Fruit fly (Drosophila melanogaster) whole organism, embryonic: Measurements from ENCODE around the gene CG11726.

Experiments used
- Aef1 ChIP-seq: fragments of 200-800 bp; sonication (Bioruptor generic); IDR thresholded peaks from 3 replicates; pipeline ENCODE4 v1.3.6; 2022; ENCODE audit warnings: missing biosample characterization, missing genetic modification characterization
- Bteb2 ChIP-seq: fragments of 200-800 bp; sonication (Bioruptor generic); optimal IDR thresholded peaks from 2 replicates; lab custom pipeline; 2016; ENCODE audit warnings: missing biosample characterization, missing genetic modification characterization
- CG10366 ChIP-seq: fragments of 200-800 bp; sonication (Bioruptor generic); IDR thresholded peaks from 2 replicates; pipeline ENCODE4 v1.3.6; 2022; ENCODE audit warnings: missing biosample characterization, missing genetic modification characterization
- CG10462 ChIP-seq: fragments of 200-800 bp; sonication (Bioruptor generic); optimal IDR thresholded peaks from 2 replicates; lab custom pipeline; 2016; ENCODE audit warnings: missing biosample characterization, missing genetic modification characterization
- CG12071 ChIP-seq: fragments of 200-800 bp; sonication (Bioruptor generic); optimal IDR thresholded peaks from 3 replicates; lab custom pipeline; 2018; ENCODE audit warnings: missing biosample characterization, mild to moderate bottlenecking, missing genetic modification characterization
- CG14050 ChIP-seq: fragments of 200-800 bp; sonication (Bioruptor generic); IDR thresholded peaks from 3 replicates; pipeline ENCODE4 v1.3.6; 2022; ENCODE audit warnings: missing biosample characterization, missing genetic modification characterization
- CG14860 ChIP-seq: fragments of 200-800 bp; sonication (Bioruptor generic); IDR thresholded peaks from 3 replicates; pipeline ENCODE4 v1.3.6; 2022; ENCODE audit warnings: missing biosample characterization, missing genetic modification characterization; ENCODE audit not compliant: partially characterized antibody
- CG15011 ChIP-seq: fragments of 200-800 bp; sonication (Bioruptor generic); optimal IDR thresholded peaks from 3 replicates; lab custom pipeline; 2018; ENCODE audit warnings: missing biosample characterization, mild to moderate bottlenecking, missing genetic modification characterization
- CG15479 ChIP-seq: fragments of 200-800 bp; sonication (Bioruptor generic); optimal IDR thresholded peaks from 3 replicates; lab custom pipeline; 2019; ENCODE audit warnings: missing biosample characterization, mild to moderate bottlenecking, missing genetic modification characterization, moderate library complexity
- CG16815 ChIP-seq: fragments of 200-800 bp; sonication (Bioruptor generic); optimal IDR thresholded peaks from 3 replicates; lab custom pipeline; 2017; ENCODE audit warnings: missing biosample characterization, mild to moderate bottlenecking, missing genetic modification characterization
- CG18599 ChIP-seq: fragments of 200-800 bp; sonication (Bioruptor generic); optimal IDR thresholded peaks from 3 replicates; lab custom pipeline; 2017; ENCODE audit warnings: missing biosample characterization, missing genetic modification characterization, mild to moderate bottlenecking, moderate library complexity, missing genetic modification reagents
- CG18619 ChIP-seq: fragments of 200-800 bp; sonication (Bioruptor generic); optimal IDR thresholded peaks from 3 replicates; lab custom pipeline; 2017; ENCODE audit warnings: missing biosample characterization, mild to moderate bottlenecking, missing genetic modification characterization
- CG3163 ChIP-seq: fragments of 200-800 bp; sonication (Bioruptor generic); optimal IDR thresholded peaks from 3 replicates; lab custom pipeline; 2016; ENCODE audit warnings: missing biosample characterization, missing genetic modification characterization
- CG5953 ChIP-seq: fragments of 200-800 bp; sonication (Bioruptor generic); IDR thresholded peaks from 2 replicates; pipeline ENCODE4 v1.3.6; 2022; ENCODE audit warnings: missing biosample characterization, missing genetic modification characterization
- CG6813 ChIP-seq: fragments of 200-800 bp; sonication (Bioruptor generic); optimal IDR thresholded peaks from 2 replicates; lab custom pipeline; 2017; ENCODE audit warnings: missing biosample characterization, missing genetic modification characterization, mild to moderate bottlenecking, moderate library complexity, missing genetic modification reagents
- CG8290 ChIP-seq, 3 experiments: fragments of 200-800 bp; sonication (Bioruptor generic); optimal IDR thresholded peaks; 2 replicates each; lab custom pipeline; 2016 to 2019; ENCODE audit warnings: missing biosample characterization in 3 of 3, missing genetic modification characterization in 3 of 3, mild to moderate bottlenecking in 2 of 3, moderate library complexity in 1 of 3
- CG8924 ChIP-seq: fragments of 200-800 bp; optimal IDR thresholded peaks from 3 replicates; lab custom pipeline; 2019; ENCODE audit warnings: missing biosample characterization, mild to moderate bottlenecking, missing genetic modification characterization, moderate library complexity
- CG8944 ChIP-seq: fragments of 200-800 bp; sonication (Bioruptor generic); optimal IDR thresholded peaks from 3 replicates; lab custom pipeline; 2016; ENCODE audit warnings: missing biosample characterization, missing genetic modification characterization
- CG9797 ChIP-seq: fragments of 200-800 bp; sonication (Bioruptor generic); optimal IDR thresholded peaks from 3 replicates; lab custom pipeline; 2018; ENCODE audit warnings: missing biosample characterization, mild to moderate bottlenecking, missing genetic modification characterization
- CoRest ChIP-seq: fragments of 200-800 bp; sonication (Bioruptor generic); optimal IDR thresholded peaks from 3 replicates; lab custom pipeline; 2018; ENCODE audit warnings: missing biosample characterization, mild to moderate bottlenecking, missing genetic modification characterization, moderate library complexity
- Dref ChIP-seq: fragments of 200-800 bp; sonication (Bioruptor generic); IDR thresholded peaks from 2 replicates; pipeline ENCODE4 v1.3.6; 2022; ENCODE audit warnings: missing biosample characterization, missing genetic modification characterization
- GATAe ChIP-seq: fragments of 200-800 bp; sonication (Bioruptor generic); conservative IDR thresholded peaks from 2 replicates; pipeline ENCODE4 v1.3.6; 2022; ENCODE audit warnings: missing biosample characterization, missing genetic modification characterization
- Gsc ChIP-seq: fragments of 200-800 bp; sonication (Bioruptor generic); IDR thresholded peaks from 2 replicates; pipeline ENCODE4 v1.3.6; 2022; ENCODE audit warnings: missing biosample characterization, missing genetic modification characterization
- HLH4C ChIP-seq: fragments of 200-800 bp; sonication (Bioruptor generic); IDR thresholded peaks from 3 replicates; pipeline ENCODE4 v1.3.6; 2022; ENCODE audit warnings: missing biosample characterization, missing genetic modification characterization; ENCODE audit not compliant: partially characterized antibody
- Hr78 ChIP-seq, 2 experiments: fragments of 200-800 bp in 1 of 2; fragments of >200 bp in 1 of 2; sonication (Bioruptor generic) in 1 of 2; optimal IDR thresholded peaks; 2 replicates each; lab custom pipeline; 2017 to 2019; ENCODE audit warnings: missing biosample characterization in 2 of 2, missing genetic modification characterization in 2 of 2, mild to moderate bottlenecking in 1 of 2, moderate library complexity in 1 of 2
- Lim3 ChIP-seq: fragments of 200-800 bp; sonication (Bioruptor generic); IDR thresholded peaks from 2 replicates; pipeline ENCODE4 v1.3.6; 2022; ENCODE audit warnings: missing biosample characterization, missing genetic modification characterization
- Nf-YB ChIP-seq: fragments of 200-800 bp; sonication (Bioruptor generic); optimal IDR thresholded peaks from 3 replicates; lab custom pipeline; 2019; ENCODE audit warnings: missing biosample characterization, mild to moderate bottlenecking, missing genetic modification characterization, moderate library complexity
- PHDP ChIP-seq: fragments of 200-800 bp; sonication (Bioruptor generic); optimal IDR thresholded peaks from 3 replicates; lab custom pipeline; 2018; ENCODE audit warnings: missing biosample characterization, mild to moderate bottlenecking, missing genetic modification characterization, moderate library complexity
- Pdp1 ChIP-seq, 2 experiments: fragments of 200-800 bp; sonication (Bioruptor generic); optimal IDR thresholded peaks; 3 replicates each; lab custom pipeline; 2016; ENCODE audit warnings: missing biosample characterization in 2 of 2, missing genetic modification characterization in 2 of 2, mild to moderate bottlenecking in 1 of 2, moderate library complexity in 1 of 2
- Sin3A ChIP-seq: fragments of >200 bp; optimal IDR thresholded peaks from 2 replicates; lab custom pipeline; 2018
- Sox102F ChIP-seq: fragments of 200-800 bp; sonication (Bioruptor generic); optimal IDR thresholded peaks from 2 replicates; lab custom pipeline; 2018; ENCODE audit warnings: missing biosample characterization, mild to moderate bottlenecking, missing genetic modification characterization, moderate library complexity
- Spps ChIP-seq: fragments of 200-800 bp; sonication (Bioruptor generic); optimal IDR thresholded peaks from 2 replicates; lab custom pipeline; 2018; ENCODE audit warnings: missing biosample characterization, mild to moderate bottlenecking, missing genetic modification characterization
- Sry-β ChIP-seq: fragments of 200-800 bp; sonication (Bioruptor generic); optimal IDR thresholded peaks from 2 replicates; lab custom pipeline; 2018; ENCODE audit warnings: missing biosample characterization, mild to moderate bottlenecking, missing genetic modification characterization, moderate library complexity
- bigmax ChIP-seq: fragments of 200-800 bp; sonication (Bioruptor generic); optimal IDR thresholded peaks from 2 replicates; lab custom pipeline; 2018; ENCODE audit warnings: missing biosample characterization, mild to moderate bottlenecking, missing genetic modification characterization
- chinmo ChIP-seq: fragments of 200-800 bp; sonication (Bioruptor generic); IDR thresholded peaks from 4 replicates; pipeline ENCODE4 v1.3.6; 2022; ENCODE audit warnings: missing biosample characterization, missing genetic modification characterization; ENCODE audit not compliant: partially characterized antibody
- dimm ChIP-seq: fragments of 200-800 bp; sonication (Bioruptor generic); IDR thresholded peaks from 2 replicates; pipeline ENCODE4 v1.3.6; 2022; ENCODE audit warnings: missing biosample characterization, missing genetic modification characterization
- esg ChIP-seq: fragments of 200-800 bp; sonication (Bioruptor generic); conservative IDR thresholded peaks from 2 replicates; pipeline ENCODE4 v1.3.6; 2022; ENCODE audit warnings: missing biosample characterization, missing genetic modification characterization
- exex ChIP-seq: fragments of 200-800 bp; sonication (Bioruptor generic); optimal IDR thresholded peaks from 4 replicates; lab custom pipeline; 2018; ENCODE audit warnings: missing biosample characterization, mild to moderate bottlenecking, missing genetic modification characterization, moderate library complexity
- ham ChIP-seq: fragments of 200-800 bp; sonication (Bioruptor generic); IDR thresholded peaks from 2 replicates; pipeline ENCODE4 v1.3.6; 2022; ENCODE audit warnings: missing biosample characterization, missing genetic modification characterization
- hth ChIP-seq: fragments of >200 bp; optimal IDR thresholded peaks from 2 replicates; lab custom pipeline; 2017; ENCODE audit warnings: inconsistent platforms
- kah ChIP-seq: fragments of 200-800 bp; sonication (Bioruptor generic); optimal IDR thresholded peaks from 2 replicates; lab custom pipeline; 2018; ENCODE audit warnings: missing biosample characterization, mild to moderate bottlenecking, missing genetic modification characterization
- lilli ChIP-seq: fragments of 200-800 bp; sonication (Bioruptor generic); optimal IDR thresholded peaks from 3 replicates; lab custom pipeline; 2016; ENCODE audit warnings: missing biosample characterization, missing genetic modification characterization
- lola ChIP-seq, 3 experiments: fragments of >200 bp in 2 of 3; fragments of 200-800 bp in 1 of 3; sonication (Bioruptor generic) in 1 of 3; optimal IDR thresholded peaks; 2 replicates each; lab custom pipeline; 2017 to 2019; ENCODE audit warnings: missing biosample characterization in 3 of 3, missing genetic modification characterization in 3 of 3, mild to moderate bottlenecking in 1 of 3, moderate library complexity in 1 of 3
- repo ChIP-seq: fragments of 200-800 bp; sonication (Bioruptor generic); optimal IDR thresholded peaks from 2 replicates; lab custom pipeline; 2016; ENCODE audit warnings: missing biosample characterization, missing genetic modification characterization
- rib ChIP-seq: fragments of 200-800 bp; sonication (Bioruptor generic); IDR thresholded peaks from 2 replicates; pipeline ENCODE4 v1.3.6; 2022; ENCODE audit warnings: missing biosample characterization, missing genetic modification characterization
- so ChIP-seq: fragments of 200-800 bp; sonication (Bioruptor generic); IDR thresholded peaks from 3 replicates; pipeline ENCODE4 v1.3.6; 2022; ENCODE audit warnings: missing biosample characterization, missing genetic modification characterization
- trem ChIP-seq: fragments of 200-800 bp; optimal IDR thresholded peaks from 3 replicates; lab custom pipeline; 2019; ENCODE audit warnings: missing biosample characterization, mild to moderate bottlenecking, missing genetic modification characterization, moderate library complexity
- vfl ChIP-seq: fragments of 200-800 bp; sonication (Bioruptor generic); optimal IDR thresholded peaks from 2 replicates; lab custom pipeline; 2016; ENCODE audit warnings: missing biosample characterization, missing genetic modification characterization
- z ChIP-seq: fragments of 200-800 bp; sonication (Bioruptor generic); IDR thresholded peaks from 3 replicates; pipeline ENCODE4 v1.3.6; 2022; ENCODE audit warnings: missing biosample characterization, missing genetic modification characterization

CG11726 gene

DNA sequence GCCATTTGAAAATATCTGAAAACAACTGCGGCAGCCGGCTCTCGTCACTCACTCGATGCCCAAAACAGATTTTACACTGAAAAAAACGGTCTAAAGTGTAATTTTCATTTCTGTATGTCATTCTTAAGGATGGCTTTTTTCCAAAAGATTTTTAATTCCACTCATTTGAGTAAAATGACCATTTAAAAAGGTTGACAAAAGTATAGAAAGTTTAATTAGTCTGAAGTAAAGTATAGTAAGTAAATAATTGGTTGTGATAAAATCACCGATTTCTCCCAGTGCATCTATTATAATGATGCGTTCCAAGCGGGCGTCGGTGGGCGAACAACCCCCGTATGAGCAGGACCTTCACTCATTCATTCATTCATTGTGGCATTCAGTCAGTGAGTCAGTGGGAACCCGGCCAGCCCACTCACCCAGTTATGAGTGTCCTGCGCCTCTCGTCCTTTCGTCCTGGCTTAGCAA is 27.9 kb downstream of the CG11726 start (continued):
- TF ChIP-seq CoRest (tag; lab: Kevin White, UChicago), result peak; percentile 76
- peak; percentile 58 for TF ChIP-seq PHDP (tag; lab: Kevin White, UChicago)
- TF ChIP-seq CG6813 (GFP tag; lab: Kevin White, UChicago), result peak; percentile 78
- TF ChIP-seq hth (lab: Kevin White, UChicago), result no peak
- TF ChIP-seq trem (tag; lab: Kevin White, UChicago), result peak; percentile 89
- peak; percentile 28 for TF ChIP-seq repo (GFP tag; lab: Kevin White, UChicago)
- TF ChIP-seq CG8924, result peak; percentile 56
- no peak for TF ChIP-seq HLH4C (GFP tag; lab: Robert Waterston, UW)
- no peak; the same call in 1 of the 2 replicates for TF ChIP-seq Gsc (GFP tag; lab: Robert Waterston, UW)
- TF ChIP-seq lola (GFP tag; optimal IDR thresholded peaks at IDR 0.05; lab: Kevin White, UChicago), result peak in 1 of 3 experiments; percentile 85
- peak; percentile 24 for TF ChIP-seq CG12071 (GFP tag; lab: Kevin White, UChicago)
- TF ChIP-seq Sox102F, result peak; percentile 66
- TF ChIP-seq CG10366 (GFP tag; lab: Robert Waterston, UW), result peak; percentile 74
- TF ChIP-seq CG18599, result peak; percentile 85
- TF ChIP-seq CG14050 (GFP tag; lab: Robert Waterston, UW), result peak; percentile 65; the same call in 2 of the 3 replicates
- 0 out of 3 replicates have a peak, but pooled peaks have one; percentile 82 for TF ChIP-seq so (GFP tag; lab: Robert Waterston, UW)
- peak; percentile 50 for TF ChIP-seq CG18619 (GFP tag; lab: Kevin White, UChicago)
- no peak for TF ChIP-seq chinmo (GFP tag; lab: Robert Waterston, UW)
- no peak for TF ChIP-seq bigmax (GFP tag; lab: Kevin White, UChicago)
- peak; percentile 29 for TF ChIP-seq Bteb2 (GFP tag; lab: Kevin White, UChicago)
- TF ChIP-seq CG14860, result no peak
- TF ChIP-seq rib (GFP tag; lab: Robert Waterston, UW), result no peak
- TF ChIP-seq Pdp1 (GFP tag; optimal IDR thresholded peaks at IDR 0.05; lab: Kevin White, UChicago), result peak; percentile 65 to 66
- no peak for TF ChIP-seq Dref
- TF ChIP-seq CG8944 (GFP tag; lab: Kevin White, UChicago), result peak; percentile 31
- peak; percentile 58 for TF ChIP-seq CG16815 (GFP tag; lab: Kevin White, UChicago)
- peak; percentile 9 for TF ChIP-seq CG9797 (GFP tag; lab: Kevin White, UChicago)
- TF ChIP-seq Nf-YB (GFP tag; lab: Kevin White, UChicago), result peak; percentile 29
- TF ChIP-seq GATAe, result no peak
- TF ChIP-seq Aef1 (GFP tag; lab: Robert Waterston, UW), result peak; percentile 56
- TF ChIP-seq CG5953, result peak; percentile 28; the same call in 1 of the 2 replicates
- TF ChIP-seq ham (GFP tag; lab: Robert Waterston, UW), result no peak
- 0 out of 2 replicates have a peak, but pooled peaks have one; percentile 25 for TF ChIP-seq Lim3 (GFP tag; lab: Robert Waterston, UW)
- no peak for TF ChIP-seq Sry-β (GFP tag; lab: Kevin White, UChicago)
- peak; percentile 69 for TF ChIP-seq esg
- peak in 1 of 2 experiments; percentile 26 for TF ChIP-seq Hr78 (GFP tag; optimal IDR thresholded peaks at IDR 0.05; lab: Kevin White, UChicago)
- no peak for TF ChIP-seq dimm (GFP tag; lab: Robert Waterston, UW)
- peak; percentile 9 for TF ChIP-seq CG10462
- TF ChIP-seq exex (tag; lab: Kevin White, UChicago), result peak; percentile 29
- TF ChIP-seq CG15011 (GFP tag; lab: Kevin White, UChicago), result peak; percentile 60
- TF ChIP-seq kah (GFP tag; lab: Kevin White, UChicago), result peak; percentile 32
- no peak for TF ChIP-seq CG8290 (GFP tag; optimal IDR thresholded peaks at IDR 0.05; lab: Kevin White, UChicago)
- TF ChIP-seq CG8290 (tag; optimal IDR thresholded peaks at IDR 0.05; lab: Kevin White, UChicago), result peak in 1 of 2 experiments; percentile 25
- peak; percentile 82; the same call in 2 of the 3 replicates for TF ChIP-seq z (GFP tag; lab: Robert Waterston, UW)
- no peak for TF ChIP-seq Sin3A (lab: Kevin White, UChicago)
- TF ChIP-seq CG3163, result peak; percentile 20
- peak; percentile 89 for TF ChIP-seq Spps (tag; lab: Kevin White, UChicago)
- no peak for TF ChIP-seq vfl (GFP tag; lab: Kevin White, UChicago)
- TF ChIP-seq CG15479 (GFP tag; lab: Kevin White, UChicago), result no peak
- TF ChIP-seq lilli (GFP tag; lab: Kevin White, UChicago), result peak; percentile 42
